Fruit fly (Drosophila melanogaster) whole organism, embryonic: ENCODE measurements around the gene CG46304.
A peak's percentile ranks its signal among the peaks of the same experiment; 100 is the strongest.

ENCODE experiments used
- Abd-B ChIP-seq: fragments of 200-800 bp; sonication (Bioruptor generic); optimal IDR thresholded peaks from 2 replicates; lab custom pipeline; 2018; ENCODE audit warnings: missing biosample characterization, mild to moderate bottlenecking, missing genetic modification characterization, moderate library complexity
- Adf1 ChIP-seq: fragments of 200-800 bp; sonication (Bioruptor generic); IDR thresholded peaks from 2 replicates; pipeline ENCODE4 v1.3.6; 2022; ENCODE audit warnings: missing biosample characterization, missing genetic modification characterization
- Bgb ChIP-seq: fragments of 200-800 bp; sonication (Bioruptor generic); IDR thresholded peaks from 2 replicates; pipeline ENCODE4 v1.3.6; 2022; ENCODE audit warnings: missing biosample characterization, missing genetic modification characterization; ENCODE audit not compliant: partially characterized antibody
- CG1024 ChIP-seq: fragments of 200-800 bp; sonication (Bioruptor generic); IDR thresholded peaks from 2 replicates; pipeline ENCODE4 v1.3.6; 2022; ENCODE audit warnings: missing biosample characterization, missing genetic modification characterization
- CG10274 ChIP-seq: fragments of 200-800 bp; sonication (Bioruptor generic); optimal IDR thresholded peaks from 3 replicates; lab custom pipeline; 2017; ENCODE audit warnings: missing biosample characterization, mild to moderate bottlenecking, missing genetic modification characterization
- CG12104 ChIP-seq: fragments of 200-800 bp; sonication (Bioruptor generic); optimal IDR thresholded peaks from 3 replicates; lab custom pipeline; 2016; ENCODE audit warnings: missing biosample characterization, missing genetic modification characterization
- CG12744 ChIP-seq: fragments of 200-800 bp; sonication (Bioruptor generic); optimal IDR thresholded peaks from 2 replicates; lab custom pipeline; 2016; ENCODE audit warnings: missing biosample characterization, missing genetic modification characterization
- CG13296 ChIP-seq: fragments of 200-800 bp; sonication (Bioruptor generic); optimal IDR thresholded peaks from 3 replicates; lab custom pipeline; 2018; ENCODE audit warnings: missing biosample characterization, mild to moderate bottlenecking, missing genetic modification characterization
- CG13894 ChIP-seq: fragments of 200-800 bp; sonication (Bioruptor generic); optimal IDR thresholded peaks from 3 replicates; lab custom pipeline; 2018; ENCODE audit warnings: missing biosample characterization, mild to moderate bottlenecking, missing genetic modification characterization, moderate library complexity
- CG15479 ChIP-seq: fragments of 200-800 bp; sonication (Bioruptor generic); optimal IDR thresholded peaks from 3 replicates; lab custom pipeline; 2019; ENCODE audit warnings: missing biosample characterization, mild to moderate bottlenecking, missing genetic modification characterization, moderate library complexity
- CG1603 ChIP-seq: fragments of 200-800 bp; sonication (Bioruptor generic); optimal IDR thresholded peaks from 2 replicates; lab custom pipeline; 2019; ENCODE audit warnings: missing biosample characterization, mild to moderate bottlenecking, missing genetic modification characterization, moderate library complexity
- CG17328 ChIP-seq: fragments of 200-800 bp; sonication (Bioruptor generic); IDR thresholded peaks from 2 replicates; pipeline ENCODE4 v1.3.6; 2022; ENCODE audit warnings: missing biosample characterization, missing genetic modification characterization
- CG32767 ChIP-seq: fragments of 200-800 bp; sonication (Bioruptor generic); IDR thresholded peaks from 2 replicates; pipeline ENCODE4 v1.3.6; 2022; ENCODE audit warnings: missing biosample characterization, missing genetic modification characterization
- CG3726 ChIP-seq: fragments of 200-800 bp; sonication (Bioruptor generic); IDR thresholded peaks from 3 replicates; pipeline ENCODE4, ENCODE4 v1.3.6; 2022; ENCODE audit warnings: missing biosample characterization, missing genetic modification characterization
- CG4617 ChIP-seq: fragments of 200-800 bp; sonication (Bioruptor generic); optimal IDR thresholded peaks from 3 replicates; lab custom pipeline; 2016; ENCODE audit warnings: missing biosample characterization, missing genetic modification characterization, borderline replicate concordance
- CG4854 ChIP-seq: fragments of 200-800 bp; sonication (Bioruptor generic); optimal IDR thresholded peaks from 2 replicates; lab custom pipeline; 2016; ENCODE audit warnings: missing biosample characterization, missing genetic modification characterization, inconsistent platforms
- CG5953 ChIP-seq: fragments of 200-800 bp; sonication (Bioruptor generic); IDR thresholded peaks from 2 replicates; pipeline ENCODE4 v1.3.6; 2022; ENCODE audit warnings: missing biosample characterization, missing genetic modification characterization
- CG6254 ChIP-seq: fragments of 200-800 bp; sonication (Bioruptor generic); optimal IDR thresholded peaks from 3 replicates; lab custom pipeline; 2017; ENCODE audit warnings: mild to moderate bottlenecking, missing biosample characterization, missing genetic modification reagents, missing genetic modification characterization
- CG6654 ChIP-seq: fragments of 200-800 bp; sonication (Bioruptor generic); optimal IDR thresholded peaks from 2 replicates; lab custom pipeline; 2017; ENCODE audit warnings: missing biosample characterization, mild to moderate bottlenecking, missing genetic modification characterization
- CG6854 ChIP-seq: fragments of 200-800 bp; sonication (Bioruptor generic); optimal IDR thresholded peaks from 3 replicates; lab custom pipeline; 2017; ENCODE audit warnings: missing biosample characterization, mild to moderate bottlenecking, missing genetic modification characterization
- CG7271 ChIP-seq: fragments of 200-800 bp; sonication (Bioruptor generic); optimal IDR thresholded peaks from 2 replicates; lab custom pipeline; 2018; ENCODE audit warnings: missing biosample characterization, mild to moderate bottlenecking, missing genetic modification characterization, moderate library complexity
- CG8089 ChIP-seq: fragments of 200-800 bp; sonication (Bioruptor generic); optimal IDR thresholded peaks from 3 replicates; lab custom pipeline; 2016; ENCODE audit warnings: missing biosample characterization, missing genetic modification characterization
- CG9727 ChIP-seq: fragments of 200-800 bp; sonication (Bioruptor generic); optimal IDR thresholded peaks from 3 replicates; lab custom pipeline; 2017; ENCODE audit warnings: missing biosample characterization, mild to moderate bottlenecking, missing genetic modification characterization
- Dek ChIP-seq: fragments of 200-800 bp; sonication (Bioruptor generic); optimal IDR thresholded peaks from 3 replicates; lab custom pipeline; 2019; ENCODE audit warnings: missing biosample characterization, mild to moderate bottlenecking, missing genetic modification characterization, moderate library complexity
- GATAe ChIP-seq: fragments of 200-800 bp; sonication (Bioruptor generic); conservative IDR thresholded peaks from 2 replicates; pipeline ENCODE4 v1.3.6; 2022; ENCODE audit warnings: missing biosample characterization, missing genetic modification characterization
- Gsc ChIP-seq: fragments of 200-800 bp; sonication (Bioruptor generic); IDR thresholded peaks from 2 replicates; pipeline ENCODE4 v1.3.6; 2022; ENCODE audit warnings: missing biosample characterization, missing genetic modification characterization
- Myb ChIP-seq: fragments of 200-800 bp; sonication (Bioruptor generic); optimal IDR thresholded peaks from 2 replicates; lab custom pipeline; 2016; ENCODE audit warnings: missing biosample characterization, missing genetic modification characterization
- Neu2 ChIP-seq: fragments of 200-800 bp; sonication (Bioruptor generic); optimal IDR thresholded peaks from 3 replicates; lab custom pipeline; 2016; ENCODE audit warnings: missing biosample characterization, missing genetic modification characterization, borderline replicate concordance
- Oli ChIP-seq: fragments of 200-800 bp; sonication (Bioruptor generic); optimal IDR thresholded peaks from 2 replicates; lab custom pipeline; 2018; ENCODE audit warnings: missing biosample characterization, mild to moderate bottlenecking, missing genetic modification characterization, moderate library complexity
- Opbp ChIP-seq: fragments of 200-800 bp; sonication (Bioruptor generic); IDR thresholded peaks from 3 replicates; pipeline ENCODE4 v1.3.6; 2022; ENCODE audit warnings: missing biosample characterization, missing genetic modification characterization; ENCODE audit not compliant: partially characterized antibody
- aop ChIP-seq: fragments of 200-800 bp; sonication (Bioruptor generic); IDR thresholded peaks from 2 replicates; pipeline ENCODE4 v1.3.6; 2022; ENCODE audit warnings: missing biosample characterization, missing genetic modification characterization
- ara ChIP-seq: fragments of 200-800 bp; sonication (Bioruptor generic); IDR thresholded peaks from 2 replicates; pipeline ENCODE4 v1.3.6; 2022; ENCODE audit warnings: missing biosample characterization, missing genetic modification characterization
- az2 ChIP-seq: fragments of 200-800 bp; sonication (Bioruptor generic); optimal IDR thresholded peaks from 3 replicates; lab custom pipeline; 2016; ENCODE audit warnings: missing biosample characterization, missing genetic modification characterization
- br ChIP-seq: fragments of >200 bp; optimal IDR thresholded peaks from 2 replicates; lab custom pipeline; 2017
- disco-r ChIP-seq: fragments of 200-800 bp; sonication (Bioruptor generic); optimal IDR thresholded peaks from 2 replicates; lab custom pipeline; 2016; ENCODE audit warnings: missing biosample characterization, missing genetic modification characterization
- dmrt99B ChIP-seq: fragments of 200-800 bp; sonication (Bioruptor generic); optimal IDR thresholded peaks from 2 replicates; lab custom pipeline; 2018; ENCODE audit warnings: missing biosample characterization, mild to moderate bottlenecking, missing genetic modification characterization, moderate library complexity
- ewg ChIP-seq: fragments of 200-800 bp; sonication (Bioruptor generic); optimal IDR thresholded peaks from 3 replicates; lab custom pipeline; 2017; ENCODE audit warnings: mild to moderate bottlenecking, missing biosample characterization, missing genetic modification reagents, missing genetic modification characterization
- fu2 ChIP-seq: fragments of 200-800 bp; sonication (Bioruptor generic); optimal IDR thresholded peaks from 2 replicates; lab custom pipeline; 2016; ENCODE audit warnings: missing biosample characterization, missing genetic modification characterization
- gcm2 ChIP-seq: fragments of 200-800 bp; sonication (Bioruptor generic); optimal IDR thresholded peaks from 2 replicates; lab custom pipeline; 2016; ENCODE audit warnings: missing biosample characterization, missing genetic modification characterization
- gfzf ChIP-seq: fragments of 200-800 bp; sonication (Bioruptor generic); optimal IDR thresholded peaks from 2 replicates; lab custom pipeline; 2016; ENCODE audit warnings: missing biosample characterization, mild to moderate bottlenecking, missing genetic modification characterization, moderate library complexity
- ham ChIP-seq: fragments of 200-800 bp; sonication (Bioruptor generic); IDR thresholded peaks from 2 replicates; pipeline ENCODE4 v1.3.6; 2022; ENCODE audit warnings: missing biosample characterization, missing genetic modification characterization
- hb ChIP-seq: fragments of 200-800 bp; sonication (Bioruptor generic); IDR thresholded peaks from 3 replicates; pipeline ENCODE4 v1.3.6; 2022; ENCODE audit warnings: missing biosample characterization, missing genetic modification characterization; ENCODE audit not compliant: partially characterized antibody
- hbn ChIP-seq: fragments of 200-800 bp; sonication (Bioruptor generic); IDR thresholded peaks from 2 replicates; pipeline ENCODE4 v1.3.6; 2022; ENCODE audit warnings: missing biosample characterization, missing genetic modification characterization; ENCODE audit not compliant: partially characterized antibody
- hth ChIP-seq: fragments of >200 bp; optimal IDR thresholded peaks from 2 replicates; lab custom pipeline; 2017; ENCODE audit warnings: inconsistent platforms
- jumu ChIP-seq: fragments of 200-800 bp; sonication (Bioruptor generic); optimal IDR thresholded peaks from 3 replicates; lab custom pipeline; 2016; ENCODE audit warnings: missing biosample characterization, missing genetic modification characterization
- lbe ChIP-seq: fragments of 200-800 bp; sonication (Bioruptor generic); optimal IDR thresholded peaks from 2 replicates; lab custom pipeline; 2016; ENCODE audit warnings: missing biosample characterization, mild to moderate bottlenecking, missing genetic modification characterization
- salm ChIP-seq: fragments of 200-800 bp; sonication (Bioruptor generic); optimal IDR thresholded peaks from 2 replicates; lab custom pipeline; 2018; ENCODE audit warnings: missing biosample characterization, mild to moderate bottlenecking, missing genetic modification characterization
- scrt ChIP-seq: fragments of 200-800 bp; sonication (Bioruptor generic); optimal IDR thresholded peaks from 2 replicates; lab custom pipeline; 2018; ENCODE audit warnings: missing biosample characterization, mild to moderate bottlenecking, missing genetic modification characterization, moderate library complexity
- tup ChIP-seq: fragments of 200-800 bp; sonication (Bioruptor generic); optimal IDR thresholded peaks from 2 replicates; lab custom pipeline; 2016; ENCODE audit warnings: missing biosample characterization, mild to moderate bottlenecking, missing genetic modification characterization, moderate library complexity

Gene CG46304

DNA sequence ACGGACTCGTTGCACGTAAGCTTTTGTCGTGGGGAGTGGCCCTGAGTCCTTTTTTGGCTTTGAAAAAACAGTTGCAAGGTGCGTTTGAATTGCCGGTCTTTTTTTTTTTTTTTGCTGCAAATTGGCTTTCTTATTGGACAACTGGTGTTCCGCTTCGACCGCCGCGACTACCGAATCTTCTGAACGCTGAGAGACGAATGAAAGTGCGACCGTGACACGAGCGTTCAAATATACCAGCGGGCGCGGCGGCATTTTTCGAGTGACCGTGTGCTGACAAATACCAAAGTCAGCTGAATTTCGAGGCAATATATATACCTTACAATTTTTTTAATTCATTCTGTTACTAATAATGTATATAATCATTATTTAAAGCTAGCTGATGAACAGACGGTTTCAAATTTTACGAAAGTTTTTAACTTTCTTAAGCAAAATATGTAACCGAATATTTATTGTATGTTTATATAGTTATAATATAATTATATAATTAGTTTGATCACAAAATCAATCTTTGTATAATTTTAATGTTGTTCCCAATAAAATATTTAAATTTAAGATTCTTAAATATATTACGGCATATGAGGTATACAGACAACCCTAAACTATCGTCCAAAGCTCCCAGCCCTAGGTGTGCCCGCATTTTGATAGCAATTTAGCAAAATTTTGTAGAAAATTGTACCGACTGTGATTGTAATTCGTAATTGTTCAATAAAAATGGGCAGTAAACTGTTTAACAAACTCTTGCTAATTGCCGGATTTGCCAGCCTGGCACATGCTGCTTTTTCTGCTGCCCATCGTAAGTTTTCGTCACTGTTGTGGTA is 41.2 kb downstream of the CG46304 start, which contains the start of the genes Swip-1 and EMC5 (continued):
- no peak for TF ChIP-seq CG12744
- peak; percentile 29 for TF ChIP-seq CG13894 (tag; lab: Kevin White, UChicago)
- TF ChIP-seq CG6854 (GFP tag; lab: Kevin White, UChicago): no peak
- peak; percentile 40; the same call in 1 of the 2 replicates for TF ChIP-seq hbn (GFP tag; lab: Robert Waterston, UW)
- peak; percentile 56 for TF ChIP-seq az2 (GFP tag; lab: Kevin White, UChicago)
- TF ChIP-seq gfzf (GFP tag; lab: Kevin White, UChicago): peak; percentile 76
- peak; percentile 42; the same call in 1 of the 3 replicates for TF ChIP-seq hb (GFP tag; lab: Robert Waterston, UW)
- TF ChIP-seq CG3726: no peak
- TF ChIP-seq CG6254 (GFP tag; lab: Kevin White, UChicago): peak; percentile 19
- TF ChIP-seq ewg (GFP tag; lab: Kevin White, UChicago): peak; percentile 16
- peak; percentile 52 for TF ChIP-seq CG4617 (GFP tag; lab: Kevin White, UChicago)
- TF ChIP-seq CG32767: 0 out of 2 replicates have a peak, but pooled peaks have one; percentile 13
- no peak for TF ChIP-seq Neu2 (GFP tag; lab: Kevin White, UChicago)
- TF ChIP-seq Opbp (GFP tag; lab: Robert Waterston, UW): peak; percentile 41; the same call in 2 of the 3 replicates
- TF ChIP-seq ham (GFP tag; lab: Robert Waterston, UW): no peak
- no peak for TF ChIP-seq Gsc (GFP tag; lab: Robert Waterston, UW)
- TF ChIP-seq br (lab: Kevin White, UChicago): no peak
- TF ChIP-seq CG6654 (GFP tag; lab: Kevin White, UChicago): no peak
- no peak for TF ChIP-seq Myb (GFP tag; lab: Kevin White, UChicago)
- peak; percentile 47 for TF ChIP-seq Bgb (GFP tag; lab: Robert Waterston, UW)
- TF ChIP-seq gcm2 (GFP tag; lab: Kevin White, UChicago): no peak
- TF ChIP-seq dmrt99B (tag; lab: Kevin White, UChicago): peak; percentile 52
- TF ChIP-seq CG10274 (GFP tag; lab: Kevin White, UChicago): no peak
- TF ChIP-seq CG17328 (GFP tag; lab: Robert Waterston, UW): no peak; the same call in 1 of the 2 replicates
- no peak for TF ChIP-seq salm
- no peak for TF ChIP-seq lbe
- no peak for TF ChIP-seq CG1603 (tag; lab: Kevin White, UChicago)
- TF ChIP-seq scrt (GFP tag; lab: Kevin White, UChicago): peak; percentile 33
- TF ChIP-seq CG13296: peak; percentile 49
- TF ChIP-seq CG12104 (GFP tag; lab: Kevin White, UChicago): peak; percentile 71
- no peak for TF ChIP-seq CG7271 (tag; lab: Kevin White, UChicago)
- no peak for TF ChIP-seq hth (lab: Kevin White, UChicago)
- no peak; the same call in 1 of the 2 replicates for TF ChIP-seq ara (GFP tag; lab: Robert Waterston, UW)
- peak; percentile 24 for TF ChIP-seq Oli (tag; lab: Kevin White, UChicago)
- TF ChIP-seq fu2 (GFP tag; lab: Kevin White, UChicago): no peak
- peak; percentile 84 for TF ChIP-seq Abd-B (GFP tag; lab: Kevin White, UChicago)
- TF ChIP-seq CG1024 (GFP tag; lab: Robert Waterston, UW): no peak
- TF ChIP-seq CG4854 (GFP tag; lab: Kevin White, UChicago): no peak
- no peak for TF ChIP-seq Adf1 (GFP tag; lab: Robert Waterston, UW)
- no peak for TF ChIP-seq GATAe (GFP tag; lab: Robert Waterston, UW)
- peak; percentile 68 for TF ChIP-seq Dek (tag; lab: Kevin White, UChicago)
- TF ChIP-seq CG15479 (GFP tag; lab: Kevin White, UChicago): no peak
- no peak for TF ChIP-seq jumu (GFP tag; lab: Kevin White, UChicago)
- no peak for TF ChIP-seq CG8089 (GFP tag; lab: Kevin White, UChicago)
- no peak for TF ChIP-seq aop (GFP tag; lab: Robert Waterston, UW)
- TF ChIP-seq disco-r (GFP tag; lab: Kevin White, UChicago): no peak
- TF ChIP-seq CG5953 (GFP tag; lab: Robert Waterston, UW): no peak
- no peak for TF ChIP-seq tup (GFP tag; lab: Kevin White, UChicago)
- peak; percentile 70 for TF ChIP-seq CG9727 (GFP tag; lab: Kevin White, UChicago)
